Worm (Caenorhabditis elegans) whole organism, late embryonic: ENCODE results near the gene F46H6.5.

Source experiments
- F13H6.1 ChIP-seq: sonication (generic microtip); optimal IDR thresholded peaks from 2 replicates; lab custom pipeline; 2016; ENCODE audit warnings: missing genetic modification characterization, missing compliant biosample characterization
- K09A11.1 ChIP-seq: sonication (generic microtip); optimal IDR thresholded peaks from 2 replicates; lab custom pipeline; 2017; ENCODE audit warnings: antibody characterized with exemption, mild to moderate bottlenecking, missing genetic modification characterization, missing compliant biosample characterization; ENCODE audit not compliant: insufficient read depth
- ama-1 ChIP-seq: fragments of 150-350 bp; optimal IDR thresholded peaks from 2 replicates; lab custom pipeline; 2014
- ceh-18 ChIP-seq: sonication (generic microtip); optimal IDR thresholded peaks from 2 replicates; lab custom pipeline; 2016; ENCODE audit warnings: missing genetic modification characterization, missing compliant biosample characterization
- ceh-31 ChIP-seq: sonication (generic microtip); optimal IDR thresholded peaks from 2 replicates; lab custom pipeline; 2016; ENCODE audit warnings: missing genetic modification characterization, missing compliant biosample characterization
- che-1 ChIP-seq: sonication (generic microtip); optimal IDR thresholded peaks from 2 replicates; lab custom pipeline; 2016; ENCODE audit warnings: mild to moderate bottlenecking, missing genetic modification characterization, missing compliant biosample characterization
- elt-2 ChIP-seq: sonication (generic microtip); optimal IDR thresholded peaks from 2 replicates; lab custom pipeline; 2016; ENCODE audit warnings: missing genetic modification reagents, missing genetic modification characterization, missing compliant biosample characterization
- hlh-15 ChIP-seq: sonication (generic microtip); optimal IDR thresholded peaks from 2 replicates; lab custom pipeline; 2016; ENCODE audit warnings: missing genetic modification characterization, missing compliant biosample characterization
- lin-11 ChIP-seq: fragments of 200-800 bp; sonication (Bioruptor generic); optimal IDR thresholded peaks from 2 replicates; lab custom pipeline; 2018; ENCODE audit warnings: mild to moderate bottlenecking, missing genetic modification characterization, missing compliant biosample characterization
- pax-1 ChIP-seq: fragments of 150-350 bp; optimal IDR thresholded peaks from 2 replicates; lab custom pipeline; 2014; ENCODE audit warnings: missing biosample characterization, missing genetic modification characterization
- ref-2 ChIP-seq: sonication (generic microtip); optimal IDR thresholded peaks from 2 replicates; lab custom pipeline; 2016; ENCODE audit warnings: missing genetic modification characterization, missing compliant biosample characterization
- sdc-2 ChIP-seq: sonication (generic microtip); optimal IDR thresholded peaks from 2 replicates; lab custom pipeline; 2016; ENCODE audit warnings: missing genotype, missing genetic modification characterization, missing compliant biosample characterization
- sox-2 ChIP-seq: fragments of 200-800 bp; sonication (Bioruptor generic); IDR thresholded peaks from 2 replicates; pipeline ENCODE4 v1.3.6; 2022; ENCODE audit warnings: missing genetic modification reagents, missing genetic modification characterization, missing compliant biosample characterization
- unc-86 ChIP-seq: sonication (generic microtip); optimal IDR thresholded peaks from 2 replicates; lab custom pipeline; 2016; ENCODE audit warnings: missing genetic modification characterization, missing compliant biosample characterization

ce11 chrX:4492199-4492598 is at the start of gene F46H6.5:
- TF ChIP-seq ref-2 = no peak
- no peak for TF ChIP-seq hlh-15 (tag; lab: Kevin White, UChicago)
- TF ChIP-seq ama-1 = no peak
- TF ChIP-seq elt-2 (tag; lab: Kevin White, UChicago) = no peak
- TF ChIP-seq K09A11.1 (tag; lab: Kevin White, UChicago) = no peak
- no peak for TF ChIP-seq sox-2 (GFP tag; lab: Robert Waterston, UW)
- TF ChIP-seq pax-1 (tag; lab: Kevin White, UChicago) = no peak
- TF ChIP-seq F13H6.1 (tag; lab: Kevin White, UChicago) = no peak
- no peak for TF ChIP-seq che-1 (tag; lab: Kevin White, UChicago)
- TF ChIP-seq lin-11 (tag; lab: Kevin White, UChicago) = no peak
- TF ChIP-seq sdc-2 (tag; lab: Kevin White, UChicago) = no peak
- TF ChIP-seq unc-86 (tag; lab: Kevin White, UChicago) = no peak
- no peak for TF ChIP-seq ceh-31
- TF ChIP-seq ceh-18 = no peak
